Worm (Caenorhabditis elegans) whole organism, mixed stage, embryonic: ENCODE measurements around the gene C46E10.8.

Experiments used
- M03D4.4 ChIP-seq: sonication (generic microtip); optimal IDR thresholded peaks from 2 replicates; lab custom pipeline; 2017; ENCODE audit warnings: mild to moderate bottlenecking, missing genetic modification characterization, missing compliant biosample characterization
- bed-3 ChIP-seq: fragments of 200-800 bp; sonication (Bioruptor generic); optimal IDR thresholded peaks from 3 replicates; lab custom pipeline; 2018; ENCODE audit warnings: mild to moderate bottlenecking, missing genetic modification characterization, moderate library complexity, missing compliant biosample characterization
- blmp-1 ChIP-seq: fragments of 150-350 bp; optimal IDR thresholded peaks from 2 replicates; lab custom pipeline; 2014; ENCODE audit warnings: missing biosample characterization, missing genetic modification characterization
- ceh-39 ChIP-seq: fragments of 150-350 bp; optimal IDR thresholded peaks from 2 replicates; lab custom pipeline; 2014; ENCODE audit warnings: missing biosample characterization, missing genetic modification characterization
- ceh-43 ChIP-seq: fragments of 200-800 bp; sonication (Bioruptor generic); optimal IDR thresholded peaks from 2 replicates; lab custom pipeline; 2018; ENCODE audit warnings: mild to moderate bottlenecking, missing genetic modification characterization, moderate library complexity, missing compliant biosample characterization
- ceh-83 ChIP-seq: fragments of 200-800 bp; sonication (Bioruptor generic); optimal IDR thresholded peaks from 2 replicates; lab custom pipeline; 2018; ENCODE audit warnings: mild to moderate bottlenecking, missing genetic modification characterization, missing compliant biosample characterization
- ces-1 ChIP-seq: fragments of 150-350 bp; optimal IDR thresholded peaks from 2 replicates; lab custom pipeline; 2014; ENCODE audit warnings: missing biosample characterization, missing genetic modification reagents, missing genetic modification characterization
- cnd-1 ChIP-seq: fragments of 200-800 bp; sonication (Bioruptor generic); optimal IDR thresholded peaks from 2 replicates; lab custom pipeline; 2018; ENCODE audit warnings: mild to moderate bottlenecking, missing genetic modification characterization, missing compliant biosample characterization
- drap-1 ChIP-seq: fragments of 200-800 bp; sonication (Bioruptor generic); optimal IDR thresholded peaks from 3 replicates; lab custom pipeline; 2018; ENCODE audit warnings: mild to moderate bottlenecking, missing genetic modification characterization, missing compliant biosample characterization
- elt-1 ChIP-seq: sonication (generic microtip); optimal IDR thresholded peaks from 2 replicates; lab custom pipeline; 2017; ENCODE audit warnings: missing genetic modification characterization, mild to moderate bottlenecking, missing compliant biosample characterization, antibody characterized with exemption, moderate library complexity, borderline replicate concordance; ENCODE audit not compliant: insufficient read depth
- flh-1 ChIP-seq: fragments of 200-800 bp; sonication (Bioruptor generic); optimal IDR thresholded peaks from 2 replicates; lab custom pipeline; 2018; ENCODE audit warnings: mild to moderate bottlenecking, missing genetic modification characterization, moderate library complexity, missing compliant biosample characterization
- ham-2 ChIP-seq: fragments of 200-800 bp; sonication (Bioruptor generic); optimal IDR thresholded peaks from 2 replicates; lab custom pipeline; 2018; ENCODE audit warnings: mild to moderate bottlenecking, missing genetic modification characterization, missing compliant biosample characterization
- hlh-1 ChIP-seq: fragments of 150-350 bp; optimal IDR thresholded peaks from 2 replicates; lab custom pipeline; 2014; ENCODE audit warnings: missing biosample characterization, missing genetic modification reagents, missing genetic modification characterization
- lin-13 ChIP-seq: fragments of 150-350 bp; optimal IDR thresholded peaks from 2 replicates; lab custom pipeline; 2014; ENCODE audit warnings: missing biosample characterization, missing genetic modification characterization
- lin-32 ChIP-seq: fragments of 200-800 bp; sonication (Bioruptor generic); optimal IDR thresholded peaks from 2 replicates; lab custom pipeline; 2018; ENCODE audit warnings: mild to moderate bottlenecking, missing genetic modification characterization, missing compliant biosample characterization
- lsy-2 ChIP-seq: fragments of 150-350 bp; optimal IDR thresholded peaks from 2 replicates; lab custom pipeline; 2014; ENCODE audit warnings: missing biosample characterization, missing genetic modification characterization
- mab-5 ChIP-seq: fragments of 150-350 bp; optimal IDR thresholded peaks from 2 replicates; lab custom pipeline; 2014; ENCODE audit warnings: missing biosample characterization, missing genetic modification characterization
- mep-1 ChIP-seq: fragments of 150-350 bp; optimal IDR thresholded peaks from 2 replicates; lab custom pipeline; 2017; ENCODE audit warnings: missing biosample characterization, missing genetic modification reagents, missing genetic modification characterization, inconsistent platforms
- mls-2 ChIP-seq: sonication (generic microtip); optimal IDR thresholded peaks from 2 replicates; lab custom pipeline; 2016; ENCODE audit warnings: mild to moderate bottlenecking, missing genetic modification characterization, moderate library complexity, missing compliant biosample characterization
- nhr-12 ChIP-seq: fragments of 150-350 bp; optimal IDR thresholded peaks from 2 replicates; lab custom pipeline; 2014; ENCODE audit warnings: missing biosample characterization, missing genetic modification characterization
- nhr-2 ChIP-seq: fragments of 150-350 bp; optimal IDR thresholded peaks from 2 replicates; lab custom pipeline; 2014; ENCODE audit warnings: missing biosample characterization, missing genetic modification characterization
- nhr-28 ChIP-seq: fragments of 150-350 bp; optimal IDR thresholded peaks from 2 replicates; lab custom pipeline; 2014; ENCODE audit warnings: missing biosample characterization, missing genetic modification characterization
- nhr-76 ChIP-seq: sonication (generic microtip); optimal IDR thresholded peaks from 2 replicates; lab custom pipeline; 2017; ENCODE audit warnings: missing biosample characterization, missing genetic modification characterization
- pha-4 ChIP-seq: fragments of 150-350 bp; optimal IDR thresholded peaks from 2 replicates; lab custom pipeline; 2018; ENCODE audit warnings: missing biosample characterization, missing genetic modification reagents, missing genetic modification characterization
- sem-2 ChIP-seq: fragments of 200-800 bp; sonication (Bioruptor generic); optimal IDR thresholded peaks from 2 replicates; lab custom pipeline; 2018; ENCODE audit warnings: mild to moderate bottlenecking, missing genetic modification characterization, missing compliant biosample characterization
- snpc-4 ChIP-seq: fragments of 150-350 bp; optimal IDR thresholded peaks from 2 replicates; lab custom pipeline; 2014; ENCODE audit warnings: missing biosample characterization, missing genetic modification characterization
- sptf-1 ChIP-seq: sonication (generic microtip); optimal IDR thresholded peaks from 2 replicates; lab custom pipeline; 2017; ENCODE audit warnings: mild to moderate bottlenecking, missing genetic modification characterization, moderate library complexity, missing compliant biosample characterization
- tbx-8 ChIP-seq: fragments of 200-800 bp; sonication (Bioruptor generic); optimal IDR thresholded peaks from 2 replicates; lab custom pipeline; 2018; ENCODE audit warnings: mild to moderate bottlenecking, missing genetic modification characterization, moderate library complexity, missing compliant biosample characterization
- unc-120 ChIP-seq: sonication (generic microtip); optimal IDR thresholded peaks from 2 replicates; lab custom pipeline; 2017; ENCODE audit warnings: missing genetic modification characterization, missing compliant biosample characterization; ENCODE audit not compliant: poor library complexity, severe bottlenecking
- unc-39 ChIP-seq: fragments of 150-350 bp; optimal IDR thresholded peaks from 2 replicates; lab custom pipeline; 2014; ENCODE audit warnings: missing biosample characterization, missing genetic modification characterization
- ztf-11 ChIP-seq: fragments of 150-350 bp; optimal IDR thresholded peaks from 2 replicates; lab custom pipeline; 2014; ENCODE audit warnings: missing biosample characterization, missing genetic modification characterization

Gene C46E10.8

ce11 chrII:3727996-3728395 lies at the start of gene C46E10.8:
C46E10.8 (minus strand) TSS chrII:3728096.
- TF ChIP-seq drap-1 (GFP tag; lab: Kevin White, UChicago), result no peak
- no peak for TF ChIP-seq nhr-28 (tag; lab: Kevin White, UChicago)
- no peak for TF ChIP-seq flh-1 (GFP tag; lab: Kevin White, UChicago)
- TF ChIP-seq unc-120 (tag; lab: Kevin White, UChicago), result no peak
- TF ChIP-seq sem-2 (GFP tag; lab: Kevin White, UChicago), result no peak
- TF ChIP-seq hlh-1 (tag; lab: Kevin White, UChicago), result no peak

ce11 chrII:3775719-3776118 lies 47.8 kb upstream of the C46E10.8 start, which contains the start of gene T24E12.3:
T24E12.3 (plus strand) TSS chrII:3776019.
- TF ChIP-seq pha-4 (tag; lab: Kevin White, UChicago) (no peak), unc-39 (tag; lab: Kevin White, UChicago) (no peak), ces-1 (GFP tag; lab: Kevin White, UChicago) (no peak), cnd-1 (tag; lab: Kevin White, UChicago) (no peak), nhr-12 (tag; lab: Kevin White, UChicago) (no peak), nhr-76 (tag; lab: Kevin White, UChicago) (no peak), lsy-2 (tag; lab: Kevin White, UChicago) (no peak), nhr-28 (tag; lab: Kevin White, UChicago) (no peak), mep-1 (tag; lab: Kevin White, UChicago) (no peak), tbx-8 (no peak), hlh-1 (tag; lab: Kevin White, UChicago) (no peak), nhr-2 (tag; lab: Kevin White, UChicago) (no peak), mab-5 (tag; lab: Kevin White, UChicago) (no peak), blmp-1 (tag; lab: Kevin White, UChicago) (no peak), lin-13 (no peak), drap-1 (GFP tag; lab: Kevin White, UChicago) (no peak), ham-2 (GFP tag; lab: Kevin White, UChicago) (no peak), snpc-4 (tag; lab: Kevin White, UChicago) (no peak), elt-1 (tag; lab: Kevin White, UChicago) (no peak), M03D4.4 (no peak)

ce11 chrII:3773130-3773529 lies 45.2 kb upstream of the C46E10.8 start, which contains the start of gene T24E12.10:
T24E12.10 (minus strand) TSS chrII:3773230.
- TF ChIP-seq sem-2 (GFP tag; lab: Kevin White, UChicago), result no peak
- TF ChIP-seq nhr-12 (tag; lab: Kevin White, UChicago), result no peak
- TF ChIP-seq mep-1 (tag; lab: Kevin White, UChicago), result no peak
- TF ChIP-seq unc-39 (tag; lab: Kevin White, UChicago), result no peak
- no peak for TF ChIP-seq lsy-2 (tag; lab: Kevin White, UChicago)
- no peak for TF ChIP-seq pha-4 (tag; lab: Kevin White, UChicago)
- TF ChIP-seq lin-32 (GFP tag; lab: Kevin White, UChicago), result no peak
- TF ChIP-seq ceh-43 (GFP tag; lab: Kevin White, UChicago), result no peak
- TF ChIP-seq cnd-1 (tag; lab: Kevin White, UChicago), result no peak
- TF ChIP-seq mls-2 (tag; lab: Kevin White, UChicago), result no peak
- TF ChIP-seq mab-5 (tag; lab: Kevin White, UChicago), result no peak
- TF ChIP-seq unc-120 (tag; lab: Kevin White, UChicago), result no peak
- no peak for TF ChIP-seq ceh-83
- TF ChIP-seq M03D4.4, result no peak
- TF ChIP-seq ztf-11 (tag; lab: Kevin White, UChicago), result no peak

ce11 chrII:3771640-3772039 lies 43.7 kb upstream of the C46E10.8 start:
- no peak for TF ChIP-seq sptf-1 (tag; lab: Kevin White, UChicago)
- TF ChIP-seq ceh-43 (GFP tag; lab: Kevin White, UChicago), result no peak
- no peak for TF ChIP-seq ceh-83
- TF ChIP-seq sem-2 (GFP tag; lab: Kevin White, UChicago), result no peak
- TF ChIP-seq blmp-1 (tag; lab: Kevin White, UChicago), result no peak
- TF ChIP-seq nhr-76 (tag; lab: Kevin White, UChicago), result no peak
- no peak for TF ChIP-seq nhr-12 (tag; lab: Kevin White, UChicago)
- TF ChIP-seq lsy-2 (tag; lab: Kevin White, UChicago), result no peak
- no peak for TF ChIP-seq unc-39 (tag; lab: Kevin White, UChicago)
- TF ChIP-seq bed-3 (GFP tag; lab: Kevin White, UChicago), result no peak
- no peak for TF ChIP-seq ceh-39 (tag; lab: Kevin White, UChicago)
- no peak for TF ChIP-seq nhr-28 (tag; lab: Kevin White, UChicago)
- TF ChIP-seq, all 35 proteins: peak for 0
